Worm (Caenorhabditis elegans) whole organism, late embryonic: Measurements from ENCODE around the gene tbc-3.

Experiments
- dmd-4 ChIP-seq: sonication (generic microtip); optimal IDR thresholded peaks from 2 replicates; lab custom pipeline; 2016; ENCODE audit warnings: borderline replicate concordance, missing genetic modification characterization, missing compliant biosample characterization
- fkh-10 ChIP-seq: fragments of 150-350 bp; optimal IDR thresholded peaks from 2 replicates; lab custom pipeline; 2014; ENCODE audit warnings: missing biosample characterization, missing genetic modification reagents, missing genetic modification characterization
- nhr-11 ChIP-seq: fragments of 150-350 bp; optimal IDR thresholded peaks from 2 replicates; lab custom pipeline; 2014; ENCODE audit warnings: missing biosample characterization, missing genetic modification characterization
- ttx-3 ChIP-seq: sonication (generic microtip); optimal IDR thresholded peaks from 2 replicates; lab custom pipeline; 2016; ENCODE audit warnings: missing genetic modification reagents, missing genetic modification characterization, missing compliant biosample characterization
- unc-86 ChIP-seq: sonication (generic microtip); optimal IDR thresholded peaks from 2 replicates; lab custom pipeline; 2016; ENCODE audit warnings: missing genetic modification characterization, missing compliant biosample characterization
- zip-5 ChIP-seq: sonication (generic microtip); optimal IDR thresholded peaks from 2 replicates; lab custom pipeline; 2016; ENCODE audit warnings: missing genetic modification characterization, missing compliant biosample characterization

DNA sequence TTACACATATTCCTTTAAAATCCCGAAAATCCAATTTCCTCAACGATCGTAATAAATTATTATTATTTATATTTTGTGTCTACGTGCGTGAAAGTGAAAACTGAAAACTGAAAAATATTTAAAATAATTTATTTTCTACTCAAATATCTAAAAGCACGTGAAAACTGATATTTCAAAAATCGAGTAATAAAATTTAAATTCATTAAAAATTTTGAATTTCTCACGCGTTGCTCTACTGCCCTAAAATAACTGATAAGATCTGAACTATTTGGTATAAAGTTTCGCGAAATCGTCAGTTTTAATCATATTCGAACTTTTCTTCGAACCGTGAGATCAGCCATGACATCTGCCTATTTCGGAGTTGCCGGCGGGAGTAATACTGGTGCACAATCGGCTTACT is 46.6 kb upstream of the tbc-3 start, which contains the start of gene ssq-1:
- TF ChIP-seq nhr-11 (tag; lab: Kevin White, UChicago) (no peak), dmd-4 (no peak), ttx-3 (tag; lab: Kevin White, UChicago) (no peak), fkh-10 (GFP tag; lab: Kevin White, UChicago) (no peak), zip-5 (tag; lab: Kevin White, UChicago) (no peak), unc-86 (tag; lab: Kevin White, UChicago) (no peak)
